Worm (Caenorhabditis elegans) whole organism, young adult: ENCODE data around the gene sre-8.

Experiments used
- C17E4.6 ChIP-seq: fragments of 200-800 bp; sonication (Bioruptor generic); IDR thresholded peaks from 2 replicates; pipeline ENCODE4 v1.3.6; 2022; ENCODE audit warnings: missing genetic modification reagents, missing genetic modification characterization, missing compliant biosample characterization
- D2030.7 ChIP-seq: fragments of 200-800 bp; sonication (Bioruptor generic); IDR thresholded peaks from 2 replicates; pipeline ENCODE4 v1.3.6; 2022; ENCODE audit warnings: missing genetic modification reagents, missing genetic modification characterization, missing compliant biosample characterization
- F10E7.11 ChIP-seq: sonication (generic microtip); optimal IDR thresholded peaks from 2 replicates; lab custom pipeline; 2017; ENCODE audit warnings: mild to moderate bottlenecking, missing genetic modification characterization, moderate library complexity, missing compliant biosample characterization
- F37B4.10 ChIP-seq: fragments of 200-800 bp; sonication (Bioruptor generic); IDR thresholded peaks from 2 replicates; pipeline ENCODE4 v1.3.6; 2022; ENCODE audit warnings: missing genetic modification characterization, missing compliant biosample characterization
- F55B11.4 ChIP-seq: sonication (generic microtip); optimal IDR thresholded peaks from 2 replicates; lab custom pipeline; 2016; ENCODE audit warnings: missing compliant biosample characterization, missing genetic modification characterization, borderline replicate concordance; ENCODE audit not compliant: insufficient read depth
- F57C9.4 ChIP-seq: sonication (generic microtip); optimal IDR thresholded peaks from 2 replicates; lab custom pipeline; 2017; ENCODE audit warnings: mild to moderate bottlenecking, missing genetic modification characterization, missing compliant biosample characterization
- K11D2.4 ChIP-seq: fragments of 200-800 bp; sonication (Bioruptor generic); IDR thresholded peaks from 2 replicates; pipeline ENCODE4 v1.3.6; 2022; ENCODE audit warnings: missing genetic modification reagents, missing genetic modification characterization, missing compliant biosample characterization
- Y53F4B.3 ChIP-seq: fragments of 200-800 bp; sonication (Bioruptor generic); IDR thresholded peaks from 2 replicates; pipeline ENCODE4 v1.3.6; 2022; ENCODE audit warnings: missing genetic modification reagents, missing genetic modification characterization, missing compliant biosample characterization
- Y53G8AR.9 ChIP-seq: fragments of 200-800 bp; sonication (Bioruptor generic); conservative IDR thresholded peaks from 2 replicates; pipeline ENCODE4 v1.3.6; 2022; ENCODE audit warnings: missing genetic modification reagents, missing genetic modification characterization, missing compliant biosample characterization
- Y67H2A.10 ChIP-seq: fragments of 200-800 bp; sonication (Bioruptor generic); conservative IDR thresholded peaks from 2 replicates; pipeline ENCODE4 v1.3.6; 2022; ENCODE audit warnings: missing genetic modification reagents, missing genetic modification characterization, missing compliant biosample characterization
- aptf-2 ChIP-seq: fragments of 200-800 bp; sonication (Bioruptor generic); conservative IDR thresholded peaks from 2 replicates; pipeline ENCODE4 v1.3.6; 2022; ENCODE audit warnings: missing genetic modification reagents, missing genetic modification characterization, missing compliant biosample characterization
- atf-7 ChIP-seq: sonication (generic microtip); optimal IDR thresholded peaks from 2 replicates; lab custom pipeline; 2017; ENCODE audit warnings: mild to moderate bottlenecking, missing genetic modification characterization, missing compliant biosample characterization
- cebp-1 ChIP-seq, 2 experiments: fragments of 200-800 bp in 1 of 2; sonication (Bioruptor generic) in 1 of 2; sonication (generic microtip) in 1 of 2; IDR thresholded peaks in 1 of 2; optimal IDR thresholded peaks in 1 of 2; 2 replicates each; pipeline versions ENCODE4 v1.3.6 to Lab custom; 2017 to 2022; ENCODE audit warnings: missing compliant biosample characterization in 2 of 2, missing genetic modification characterization in 2 of 2, mild to moderate bottlenecking in 1 of 2, missing genetic modification reagents in 1 of 2, moderate library complexity in 1 of 2
- ceh-100 ChIP-seq: fragments of 200-800 bp; sonication (Bioruptor generic); IDR thresholded peaks from 2 replicates; pipeline ENCODE4 v1.3.6; 2022; ENCODE audit warnings: missing genetic modification reagents, missing genetic modification characterization, missing compliant biosample characterization
- ceh-27 ChIP-seq: fragments of 200-800 bp; sonication (Bioruptor generic); optimal IDR thresholded peaks from 2 replicates; lab custom pipeline; 2018; ENCODE audit warnings: mild to moderate bottlenecking, missing genetic modification characterization, moderate library complexity, missing compliant biosample characterization
- dox-1 ChIP-seq: fragments of 200-800 bp; sonication (Bioruptor generic); IDR thresholded peaks from 2 replicates; pipeline ENCODE4 v1.3.6; 2022; ENCODE audit warnings: missing genetic modification reagents, missing genetic modification characterization, missing compliant biosample characterization
- dpff-1 ChIP-seq: sonication (generic microtip); optimal IDR thresholded peaks from 2 replicates; lab custom pipeline; 2017; ENCODE audit warnings: mild to moderate bottlenecking, missing genetic modification characterization, missing compliant biosample characterization
- ets-4 ChIP-seq: fragments of 200-800 bp; sonication (Bioruptor generic); optimal IDR thresholded peaks from 2 replicates; lab custom pipeline; 2018; ENCODE audit warnings: mild to moderate bottlenecking, missing genetic modification characterization, missing compliant biosample characterization
- hlh-26 ChIP-seq: fragments of 200-800 bp; sonication (Bioruptor generic); conservative IDR thresholded peaks from 2 replicates; pipeline ENCODE4 v1.3.6; 2022; ENCODE audit warnings: missing genetic modification reagents, missing genetic modification characterization, missing compliant biosample characterization
- hmg-20 ChIP-seq: fragments of 200-800 bp; sonication (Bioruptor generic); IDR thresholded peaks from 2 replicates; pipeline ENCODE4 v1.3.6; 2022; ENCODE audit warnings: missing genetic modification reagents, missing genetic modification characterization, missing compliant biosample characterization
- lag-1 ChIP-seq: fragments of 200-800 bp; sonication (Bioruptor generic); IDR thresholded peaks from 2 replicates; pipeline ENCODE4 v1.3.6; 2022; ENCODE audit warnings: missing genetic modification reagents, missing genetic modification characterization, missing compliant biosample characterization
- lir-1 ChIP-seq: fragments of 200-800 bp; sonication (Bioruptor generic); conservative IDR thresholded peaks from 2 replicates; pipeline ENCODE4 v1.3.6; 2022; ENCODE audit warnings: missing genetic modification reagents, missing genetic modification characterization, missing compliant biosample characterization
- madf-6 ChIP-seq: fragments of 200-800 bp; sonication (Bioruptor generic); IDR thresholded peaks from 2 replicates; pipeline ENCODE4 v1.3.6; 2022; ENCODE audit warnings: missing genetic modification reagents, missing genetic modification characterization, missing compliant biosample characterization
- nfya-2 ChIP-seq: fragments of 200-800 bp; sonication (Bioruptor generic); IDR thresholded peaks from 2 replicates; pipeline ENCODE4 v1.3.6; 2022; ENCODE audit warnings: missing genetic modification reagents, missing genetic modification characterization, missing compliant biosample characterization
- nhr-80 ChIP-seq: sonication (generic microtip); optimal IDR thresholded peaks from 2 replicates; lab custom pipeline; 2016; ENCODE audit warnings: missing genetic modification characterization, missing compliant biosample characterization
- nhr-90 ChIP-seq: sonication (generic microtip); optimal IDR thresholded peaks from 2 replicates; lab custom pipeline; 2016; ENCODE audit warnings: missing genotype, mild to moderate bottlenecking, missing genetic modification characterization, missing compliant biosample characterization
- pha-4 ChIP-seq: fragments of 150-350 bp; sonication (generic microtip); optimal IDR thresholded peaks from 2 replicates; lab custom pipeline; 2014; ENCODE audit warnings: missing biosample characterization, missing genetic modification reagents, missing genetic modification characterization
- snpc-3.4 ChIP-seq: sonication (generic microtip); optimal IDR thresholded peaks from 2 replicates; lab custom pipeline; 2017; ENCODE audit warnings: missing genetic modification characterization, mild to moderate bottlenecking, missing compliant biosample characterization, antibody characterized with exemption, moderate library complexity, missing genotype, missing genetic modification reagents
- somi-1 ChIP-seq: fragments of 200-800 bp; sonication (Bioruptor generic); optimal IDR thresholded peaks from 2 replicates; lab custom pipeline; 2018; ENCODE audit warnings: mild to moderate bottlenecking, missing genetic modification characterization, missing compliant biosample characterization
- unc-62 ChIP-seq: fragments of 150-350 bp; optimal IDR thresholded peaks from 2 replicates; lab custom pipeline; 2014; ENCODE audit warnings: missing biosample characterization, missing genetic modification reagents, missing genetic modification characterization
- zfh-2 ChIP-seq: fragments of 200-800 bp; sonication (Bioruptor generic); conservative IDR thresholded peaks from 2 replicates; pipeline ENCODE4 v1.3.6; 2022; ENCODE audit warnings: missing genetic modification reagents, missing genetic modification characterization, missing compliant biosample characterization
- ztf-18 ChIP-seq: sonication (generic microtip); optimal IDR thresholded peaks from 2 replicates; lab custom pipeline; 2016; ENCODE audit warnings: missing genotype, mild to moderate bottlenecking, missing genetic modification characterization, missing compliant biosample characterization
- ztf-22 ChIP-seq: fragments of 200-800 bp; sonication (Bioruptor generic); optimal IDR thresholded peaks from 2 replicates; lab custom pipeline; 2018; ENCODE audit warnings: mild to moderate bottlenecking, missing genetic modification characterization, moderate library complexity, missing compliant biosample characterization
- ztf-28 ChIP-seq: fragments of 200-800 bp; sonication (Bioruptor generic); IDR thresholded peaks from 2 replicates; pipeline ENCODE4 v1.3.6; 2022; ENCODE audit warnings: missing genetic modification reagents, missing genetic modification characterization, missing compliant biosample characterization
- ztf-3 ChIP-seq: fragments of 200-800 bp; sonication (Bioruptor generic); optimal IDR thresholded peaks from 2 replicates; lab custom pipeline; 2018; ENCODE audit warnings: mild to moderate bottlenecking, missing genetic modification characterization, missing compliant biosample characterization

Gene sre-8

ce11 chrV:14267326-14267942 is 10.5 kb downstream of the sre-8 start (continued):
- no peak for TF ChIP-seq K11D2.4 (GFP tag; lab: Robert Waterston, UW)
- TF ChIP-seq ceh-27: no peak
- no peak for TF ChIP-seq F57C9.4 (tag; lab: Kevin White, UChicago)
- no peak for TF ChIP-seq hlh-26
- no peak for TF ChIP-seq unc-62 (GFP tag; lab: Kevin White, UChicago)
- TF ChIP-seq somi-1 (GFP tag; lab: Kevin White, UChicago): no peak
- TF ChIP-seq pha-4 (tag; lab: Kevin White, UChicago): no peak
- no peak for TF ChIP-seq hmg-20 (GFP tag; lab: Robert Waterston, UW)
- TF ChIP-seq atf-7: no peak
- TF ChIP-seq ztf-22 (GFP tag; lab: Kevin White, UChicago): no peak
- TF ChIP-seq nhr-90: no peak
- TF ChIP-seq dpff-1 (tag; lab: Kevin White, UChicago): no peak
- 0 out of 2 replicates have a peak, but pooled peaks have one; percentile 5 for TF ChIP-seq ztf-28 (GFP tag; lab: Robert Waterston, UW)
- no peak for TF ChIP-seq F10E7.11
- peak; percentile 47; the same call in 1 of the 2 replicates for TF ChIP-seq ceh-100 (GFP tag; lab: Robert Waterston, UW)
- TF ChIP-seq, all 124 proteins: peak for 25

- TF ChIP-seq snpc-3.4 (tag; lab: Kevin White, UChicago) (no peak), zfh-2 (GFP tag; lab: Robert Waterston, UW) (no peak), Y67H2A.10 (GFP tag; lab: Robert Waterston, UW) (no peak), F37B4.10 (GFP tag; lab: Robert Waterston, UW) (no peak), nhr-80 (tag; lab: Kevin White, UChicago) (no peak), dpff-1 (tag; lab: Kevin White, UChicago) (no peak), F55B11.4 (tag; lab: Kevin White, UChicago) (no peak), dox-1 (no peak)
- TF ChIP-seq, all 124 proteins: peak for 0
Observed at ce11 chrV:14268616-14269015, 11.7 kb downstream of the sre-8 start, which contains the start of gene F40G12.4. Gene F40G12.4, minus strand, starts transcription at chrV:14268716.

DNA sequence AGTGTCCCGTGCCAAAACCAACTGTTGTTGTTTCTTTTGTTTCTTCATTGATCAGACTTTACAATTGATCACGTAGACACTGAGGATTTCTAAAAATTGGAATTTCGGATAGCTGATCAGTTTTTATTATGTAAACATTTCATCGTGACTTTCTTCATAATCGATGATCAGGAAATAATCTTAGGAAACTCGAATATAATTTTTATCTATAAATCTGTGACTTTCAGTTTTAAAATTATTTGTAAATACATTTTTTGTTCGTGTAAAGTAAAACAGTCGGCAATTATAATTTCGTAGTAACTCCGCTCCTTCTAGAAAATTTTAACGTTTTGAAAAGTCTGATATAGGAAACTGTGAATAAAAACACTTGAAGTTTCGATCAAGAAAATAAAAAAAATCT is 13.8 kb downstream of the sre-8 start, which contains the start of gene F40G12.5:
F40G12.5 (minus strand) TSS at position 101 of the 400 bp plus-strand sequence.
- TF ChIP-seq aptf-2 (no peak), Y53G8AR.9 (GFP tag; lab: Robert Waterston, UW) (no peak), dox-1 (no peak), C17E4.6 (GFP tag; lab: Robert Waterston, UW) (no peak), lag-1 (GFP tag; lab: Robert Waterston, UW) (no peak), nfya-2 (GFP tag; lab: Robert Waterston, UW) (no peak), lir-1 (no peak)

ce11 chrV:14273019-14273418 is 16.1 kb downstream of the sre-8 start, which contains the start of gene F40G12.6:
Gene F40G12.6, minus strand, starts transcription at chrV:14273119.
- TF ChIP-seq D2030.7 (no peak), cebp-1 (GFP tag; IDR thresholded peaks at IDR 0.05; lab: Robert Waterston, UW) (no peak), cebp-1 (tag; optimal IDR thresholded peaks at IDR 0.05; lab: Kevin White, UChicago) (no peak), ztf-18 (tag; lab: Kevin White, UChicago) (no peak), F37B4.10 (GFP tag; lab: Robert Waterston, UW) (no peak), lir-1 (no peak), ztf-3 (GFP tag; lab: Kevin White, UChicago) (no peak), ztf-28 (GFP tag; lab: Robert Waterston, UW) (no peak), Y53F4B.3 (GFP tag; lab: Robert Waterston, UW) (no peak), ets-4 (no peak), madf-6 (GFP tag; lab: Robert Waterston, UW) (no peak)
